Worm (Caenorhabditis elegans) whole organism, L2 larva: Measurements from ENCODE around the gene ttbk-4.

Experiments used
- C34F6.9 ChIP-seq: fragments of 150-350 bp; optimal IDR thresholded peaks from 2 replicates; lab custom pipeline; 2014; ENCODE audit warnings: missing biosample characterization, missing genetic modification characterization
- F13H6.1 ChIP-seq: sonication (generic microtip); optimal IDR thresholded peaks from 2 replicates; lab custom pipeline; 2016; ENCODE audit warnings: missing genetic modification characterization, missing compliant biosample characterization
- R02D3.7 ChIP-seq: fragments of 150-350 bp; optimal IDR thresholded peaks from 2 replicates; lab custom pipeline; 2014; ENCODE audit warnings: missing biosample characterization, missing genetic modification characterization
- Y55F3AM.14 ChIP-seq: fragments of 200-800 bp; sonication (Bioruptor generic); optimal IDR thresholded peaks from 2 replicates; lab custom pipeline; 2018; ENCODE audit warnings: mild to moderate bottlenecking, missing genetic modification characterization, missing compliant biosample characterization
- ZK546.5 ChIP-seq: sonication (generic microtip); optimal IDR thresholded peaks from 2 replicates; lab custom pipeline; 2017; ENCODE audit warnings: missing biosample characterization, missing genetic modification characterization
- aly-2 ChIP-seq: fragments of 150-350 bp; optimal IDR thresholded peaks from 2 replicates; lab custom pipeline; 2014; ENCODE audit warnings: missing biosample characterization, missing genetic modification characterization
- ama-1 ChIP-seq: fragments of 150-350 bp; optimal IDR thresholded peaks from 2 replicates; lab custom pipeline; 2018; ENCODE audit warnings: inconsistent platforms
- blmp-1 ChIP-seq: sonication (generic microtip); optimal IDR thresholded peaks from 2 replicates; lab custom pipeline; 2017; ENCODE audit warnings: missing genetic modification characterization, mild to moderate bottlenecking, missing compliant biosample characterization, antibody characterized with exemption, moderate library complexity; ENCODE audit not compliant: insufficient read depth
- ceh-16 ChIP-seq: fragments of 150-350 bp; optimal IDR thresholded peaks from 2 replicates; lab custom pipeline; 2014; ENCODE audit warnings: missing biosample characterization, missing genetic modification characterization
- ceh-82 ChIP-seq: fragments of 150-350 bp; optimal IDR thresholded peaks from 2 replicates; lab custom pipeline; 2014; ENCODE audit warnings: missing biosample characterization, missing genetic modification characterization
- egl-27 ChIP-seq: sonication (generic microtip); optimal IDR thresholded peaks from 3 replicates; lab custom pipeline; 2017; ENCODE audit warnings: missing biosample characterization, missing genetic modification reagents, missing genetic modification characterization
- elt-1 ChIP-seq: fragments of 150-350 bp; optimal IDR thresholded peaks from 2 replicates; lab custom pipeline; 2014; ENCODE audit warnings: missing biosample characterization, missing genetic modification characterization
- elt-3 ChIP-seq: sonication (generic microtip); optimal IDR thresholded peaks from 2 replicates; lab custom pipeline; 2017; ENCODE audit warnings: missing biosample characterization, missing genetic modification characterization
- fos-1 ChIP-seq: fragments of 150-350 bp; optimal IDR thresholded peaks from 2 replicates; lab custom pipeline; 2014; ENCODE audit warnings: missing biosample characterization, missing genetic modification characterization
- gmeb-1 ChIP-seq: fragments of 150-350 bp; optimal IDR thresholded peaks from 2 replicates; lab custom pipeline; 2014; ENCODE audit warnings: missing biosample characterization, missing genetic modification characterization
- lin-11 ChIP-seq: fragments of 150-350 bp; sonication (generic microtip); optimal IDR thresholded peaks from 2 replicates; lab custom pipeline; 2014; ENCODE audit warnings: missing biosample characterization, missing genetic modification characterization, inconsistent platforms, mixed read lengths
- lin-39 ChIP-seq: fragments of 150-350 bp; optimal IDR thresholded peaks from 2 replicates; lab custom pipeline; 2014; ENCODE audit warnings: missing biosample characterization, missing genetic modification reagents, missing genetic modification characterization
- mab-5 ChIP-seq: fragments of 150-350 bp; optimal IDR thresholded peaks from 2 replicates; lab custom pipeline; 2014; ENCODE audit warnings: missing biosample characterization, missing genetic modification characterization
- mbf-1 ChIP-seq: sonication (generic microtip); optimal IDR thresholded peaks from 2 replicates; lab custom pipeline; 2017; ENCODE audit warnings: missing biosample characterization, missing genetic modification characterization
- mdl-1 ChIP-seq, 2 experiments: fragments of 150-350 bp in 1 of 2; sonication (generic microtip) in 1 of 2; optimal IDR thresholded peaks; 2 replicates each; lab custom pipeline; 2017; ENCODE audit warnings: missing biosample characterization in 2 of 2, missing genetic modification characterization in 2 of 2
- nhr-10 ChIP-seq: sonication (generic microtip); optimal IDR thresholded peaks from 2 replicates; lab custom pipeline; 2017; ENCODE audit warnings: missing biosample characterization, missing genetic modification characterization
- nhr-11 ChIP-seq: fragments of 150-350 bp; optimal IDR thresholded peaks from 2 replicates; lab custom pipeline; 2014; ENCODE audit warnings: missing biosample characterization, missing genetic modification characterization
- nhr-129 ChIP-seq: fragments of 150-350 bp; optimal IDR thresholded peaks from 2 replicates; lab custom pipeline; 2014; ENCODE audit warnings: missing biosample characterization, missing genetic modification characterization
- nhr-237 ChIP-seq: fragments of 150-350 bp; optimal IDR thresholded peaks from 2 replicates; lab custom pipeline; 2014; ENCODE audit warnings: missing biosample characterization, missing genetic modification characterization
- nhr-25 ChIP-seq: fragments of 150-350 bp; sonication (generic microtip); optimal IDR thresholded peaks from 3 replicates; lab custom pipeline; 2014; ENCODE audit warnings: missing biosample characterization, missing genetic modification characterization
- nhr-6 ChIP-seq: fragments of 150-350 bp; optimal IDR thresholded peaks from 2 replicates; lab custom pipeline; 2014; ENCODE audit warnings: missing biosample characterization, missing genetic modification characterization
- nhr-77 ChIP-seq: fragments of 150-350 bp; optimal IDR thresholded peaks from 2 replicates; lab custom pipeline; 2014; ENCODE audit warnings: missing biosample characterization, missing genetic modification characterization
- peb-1 ChIP-seq: fragments of 150-350 bp; optimal IDR thresholded peaks from 2 replicates; lab custom pipeline; 2014; ENCODE audit warnings: missing biosample characterization, missing genetic modification characterization
- sem-4 ChIP-seq: fragments of 150-350 bp; optimal IDR thresholded peaks from 2 replicates; lab custom pipeline; 2014; ENCODE audit warnings: missing biosample characterization, missing genetic modification reagents, missing genetic modification characterization
- skn-1 ChIP-seq: sonication (generic microtip); optimal IDR thresholded peaks from 2 replicates; lab custom pipeline; 2017; ENCODE audit warnings: missing biosample characterization, missing genetic modification characterization
- sma-9 ChIP-seq, 2 experiments: fragments of 150-350 bp in 1 of 2; sonication (generic microtip) in 1 of 2; optimal IDR thresholded peaks; 2 replicates each; lab custom pipeline; 2014 to 2016; ENCODE audit warnings: missing genetic modification characterization in 2 of 2, mild to moderate bottlenecking in 1 of 2, missing biosample characterization in 1 of 2, missing compliant biosample characterization in 1 of 2, missing genetic modification reagents in 1 of 2, moderate library complexity in 1 of 2
- snpc-4 ChIP-seq: fragments of 150-350 bp; optimal IDR thresholded peaks from 2 replicates; lab custom pipeline; 2014; ENCODE audit warnings: missing biosample characterization, missing genetic modification characterization
- unc-62 ChIP-seq: fragments of 150-350 bp; optimal IDR thresholded peaks from 2 replicates; lab custom pipeline; 2014; ENCODE audit warnings: missing biosample characterization, missing genetic modification reagents, missing genetic modification characterization
- zag-1 ChIP-seq: fragments of 150-350 bp; optimal IDR thresholded peaks from 2 replicates; lab custom pipeline; 2014; ENCODE audit warnings: missing biosample characterization, missing genetic modification characterization
- ztf-11 ChIP-seq: sonication (generic microtip); optimal IDR thresholded peaks from 2 replicates; lab custom pipeline; 2017; ENCODE audit warnings: missing biosample characterization, missing genetic modification characterization
- ztf-4 ChIP-seq: fragments of 150-350 bp; optimal IDR thresholded peaks from 2 replicates; lab custom pipeline; 2014; ENCODE audit warnings: missing biosample characterization, missing genetic modification characterization

The ttbk-4 gene

ce11 chrIV:10056138-10056537 is 18.8 kb downstream of the ttbk-4 start, which contains the start of gene T04B2.7:
Gene T04B2.7, minus strand, starts transcription at chrIV:10056238.
- TF ChIP-seq aly-2 (tag; lab: Kevin White, UChicago) (no peak), lin-11 (tag; lab: Kevin White, UChicago) (no peak), nhr-25 (tag; lab: Kevin White, UChicago) (no peak), unc-62 (no peak), nhr-6 (tag; lab: Kevin White, UChicago) (no peak), egl-27 (no peak), Y55F3AM.14 (GFP tag; lab: Kevin White, UChicago) (no peak), ztf-4 (tag; lab: Kevin White, UChicago) (no peak), gmeb-1 (no peak), C34F6.9 (tag; lab: Kevin White, UChicago) (no peak), ama-1 (no peak), skn-1 (tag; lab: Kevin White, UChicago) (no peak), mab-5 (tag; lab: Kevin White, UChicago) (no peak), ceh-82 (tag; lab: Kevin White, UChicago) (no peak), sma-9 (GFP tag; optimal IDR thresholded peaks at IDR 0.05; lab: Kevin White, UChicago) (no peak), sma-9 (tag; optimal IDR thresholded peaks at IDR 0.05; lab: Kevin White, UChicago) (no peak), elt-3 (no peak), sem-4 (tag; lab: Kevin White, UChicago) (no peak), ceh-16 (tag; lab: Kevin White, UChicago) (no peak)

DNA sequence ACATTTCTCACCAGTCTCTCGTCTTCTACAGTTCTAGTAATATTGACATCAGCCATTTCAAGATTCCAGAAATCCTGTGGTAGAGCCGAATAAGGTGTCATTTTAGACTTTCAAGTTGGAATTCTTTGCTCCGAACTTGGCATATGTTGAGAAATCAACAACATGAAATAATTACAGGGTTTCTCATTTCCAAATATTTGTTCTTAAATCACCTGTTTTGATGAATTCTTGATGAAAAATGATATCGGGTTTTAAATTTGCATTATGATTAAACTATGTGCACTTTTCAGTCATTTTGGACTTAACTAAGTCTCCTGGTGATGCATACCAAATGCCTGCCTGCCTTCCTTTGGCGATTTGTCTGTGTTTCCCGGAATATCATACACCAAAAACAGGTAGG is 21.4 kb downstream of the ttbk-4 start, which contains the start of gene srv-12:
Gene srv-12, minus strand, starts transcription at position 101 of the 400 bp plus-strand sequence.
- no peak for TF ChIP-seq ztf-11 (tag; lab: Kevin White, UChicago)
- TF ChIP-seq snpc-4 (tag; lab: Kevin White, UChicago), result no peak
- TF ChIP-seq nhr-10, result no peak
- no peak for TF ChIP-seq nhr-129 (tag; lab: Kevin White, UChicago)
- TF ChIP-seq aly-2 (tag; lab: Kevin White, UChicago), result no peak
- TF ChIP-seq nhr-6 (tag; lab: Kevin White, UChicago), result no peak
- TF ChIP-seq peb-1, result no peak
- no peak for TF ChIP-seq nhr-237
- no peak for TF ChIP-seq elt-3
- no peak for TF ChIP-seq ceh-82 (tag; lab: Kevin White, UChicago)
- no peak for TF ChIP-seq lin-39 (tag; lab: Kevin White, UChicago)
- TF ChIP-seq mdl-1 (tag; optimal IDR thresholded peaks at IDR 0.05; lab: Kevin White, UChicago), result no peak
- no peak for TF ChIP-seq nhr-25 (tag; lab: Kevin White, UChicago)
- no peak for TF ChIP-seq C34F6.9 (tag; lab: Kevin White, UChicago)
- TF ChIP-seq elt-1 (tag; lab: Kevin White, UChicago), result no peak

- TF ChIP-seq peb-1, result no peak
- no peak for TF ChIP-seq lin-11 (tag; lab: Kevin White, UChicago)
- TF ChIP-seq blmp-1, result no peak
- no peak for TF ChIP-seq elt-3
- no peak for TF ChIP-seq mbf-1 (tag; lab: Kevin White, UChicago)
- no peak for TF ChIP-seq ceh-82 (tag; lab: Kevin White, UChicago)
- no peak for TF ChIP-seq R02D3.7 (tag; lab: Kevin White, UChicago)
- no peak for TF ChIP-seq F13H6.1 (tag; lab: Kevin White, UChicago)
- TF ChIP-seq lin-39 (tag; lab: Kevin White, UChicago), result no peak
- no peak for TF ChIP-seq nhr-77 (tag; lab: Kevin White, UChicago)
- TF ChIP-seq nhr-11, result no peak
- no peak for TF ChIP-seq fos-1
- TF ChIP-seq zag-1 (tag; lab: Kevin White, UChicago), result no peak
- no peak for TF ChIP-seq aly-2 (tag; lab: Kevin White, UChicago)
- no peak for TF ChIP-seq unc-62
- TF ChIP-seq C34F6.9 (tag; lab: Kevin White, UChicago), result no peak
- no peak for TF ChIP-seq ZK546.5 (tag; lab: Kevin White, UChicago)
- no peak for TF ChIP-seq nhr-25 (tag; lab: Kevin White, UChicago)
- TF ChIP-seq Y55F3AM.14 (GFP tag; lab: Kevin White, UChicago), result no peak
These were observed 23.8 kb downstream of the ttbk-4 start, which contains the start of gene T04B2.8 for ce11 chrIV:10051088-10051487. Gene T04B2.8, minus strand, starts transcription at chrIV:10051188.

- TF ChIP-seq nhr-11 (no peak), nhr-129 (tag; lab: Kevin White, UChicago) (peak; percentile 27)
These were observed 26.7 kb downstream of the ttbk-4 start for ce11 chrIV:10048268-10048667.
